Worm (Caenorhabditis elegans): Measurements from ENCODE around the gene nifk-1.

Gene nifk-1

ce11 chrIII:4734056-4734455 is 40.9 kb upstream of the nifk-1 start, which contains the start of gene F17C8.9:
F17C8.9 (plus strand) TSS chrIII:4734356.
- TF ChIP-seq nhr-11 (tag; optimal IDR thresholded peaks at IDR 0.05) (no peak), fkh-6 (tag; optimal IDR thresholded peaks at IDR 0.05) (no peak), npax-4 (tag; optimal IDR thresholded peaks at IDR 0.05) (no peak), C08G9.2 (tag; optimal IDR thresholded peaks at IDR 0.05) (no peak), K09A11.1 (tag; optimal IDR thresholded peaks at IDR 0.05; ENCODE audit: insufficient read depth) (no peak), ceh-45 (GFP tag; IDR thresholded peaks at IDR 0.05) (no peak), odd-2 (tag; optimal IDR thresholded peaks at IDR 0.05) (no peak), unc-3 (GFP tag; conservative IDR thresholded peaks at IDR 0.05) (no peak), unc-3 (tag; optimal IDR thresholded peaks at IDR 0.05) (no peak), ama-1 (optimal IDR thresholded peaks at IDR 0.05) (no peak), sox-4 (tag; optimal IDR thresholded peaks at IDR 0.05) (no peak), unc-42 (tag; optimal IDR thresholded peaks at IDR 0.05) (no peak), rnt-1 (tag; optimal IDR thresholded peaks at IDR 0.05) (no peak), hlh-15 (tag; optimal IDR thresholded peaks at IDR 0.05) (no peak)

ce11 chrIII:4731295-4731988 is 38.3 kb upstream of the nifk-1 start, which contains the start of gene F17C8.3:
F17C8.3 (plus strand) TSS chrIII:4731938.
- TF ChIP-seq ceh-18 (tag; optimal IDR thresholded peaks at IDR 0.05): peak; percentile 69
- TF ChIP-seq pax-1 (tag; optimal IDR thresholded peaks at IDR 0.05): no peak

ce11 chrIII:4723922-4724321 is 30.8 kb upstream of the nifk-1 start:
- TF ChIP-seq unc-42 (tag; optimal IDR thresholded peaks at IDR 0.05) (peak; percentile 17), K09A11.1 (tag; optimal IDR thresholded peaks at IDR 0.05; ENCODE audit: insufficient read depth) (no peak), ceh-18 (tag; optimal IDR thresholded peaks at IDR 0.05) (peak; percentile 14)

ce11 chrIII:4721750-4722149 is 28.6 kb upstream of the nifk-1 start, which contains the start of gene acy-1:
acy-1 (plus strand) TSS chrIII:4722095.
- TF ChIP-seq pat-9 (tag; optimal IDR thresholded peaks at IDR 0.05): no peak
- TF ChIP-seq unc-3 (GFP tag; conservative IDR thresholded peaks at IDR 0.05): peak; percentile 57; the same call in 1 of the 2 replicates
- peak; percentile 91 for TF ChIP-seq unc-3 (tag; optimal IDR thresholded peaks at IDR 0.05)
- TF ChIP-seq ahr-1 (tag; optimal IDR thresholded peaks at IDR 0.05): no peak
- TF ChIP-seq syd-9 (tag; optimal IDR thresholded peaks at IDR 0.05): peak; percentile 1
- peak; percentile 80 for TF ChIP-seq unc-42 (tag; optimal IDR thresholded peaks at IDR 0.05)
- TF ChIP-seq Y22D7AL.16 (tag; optimal IDR thresholded peaks at IDR 0.05): no peak
- TF ChIP-seq C38D4.7 (GFP tag; optimal IDR thresholded peaks at IDR 0.05): no peak
- peak; percentile 50 for TF ChIP-seq ets-4 (tag; optimal IDR thresholded peaks at IDR 0.05)
- no peak for TF ChIP-seq odd-2 (tag; optimal IDR thresholded peaks at IDR 0.05)
- peak; percentile 89 for TF ChIP-seq ceh-18 (tag; optimal IDR thresholded peaks at IDR 0.05)
- TF ChIP-seq rnt-1 (tag; optimal IDR thresholded peaks at IDR 0.05): peak; percentile 67
- no peak for TF ChIP-seq ceh-6 (GFP tag; optimal IDR thresholded peaks at IDR 0.05)
- TF ChIP-seq npax-4 (tag; optimal IDR thresholded peaks at IDR 0.05): no peak
- TF ChIP-seq tbx-2 (tag; optimal IDR thresholded peaks at IDR 0.05): peak; percentile 79
- no peak for TF ChIP-seq K02D7.2 (tag; optimal IDR thresholded peaks at IDR 0.05)
- TF ChIP-seq eyg-1 (tag; optimal IDR thresholded peaks at IDR 0.05): peak; percentile 0
- no peak for TF ChIP-seq K09A11.1 (tag; optimal IDR thresholded peaks at IDR 0.05; ENCODE audit: insufficient read depth)
- peak; percentile 90 for TF ChIP-seq nfya-1 (tag; optimal IDR thresholded peaks at IDR 0.05)
- TF ChIP-seq nhr-232 (tag; optimal IDR thresholded peaks at IDR 0.05): no peak
- no peak for TF ChIP-seq ztf-16 (tag; optimal IDR thresholded peaks at IDR 0.05)
- no peak for TF ChIP-seq tbx-7 (tag; optimal IDR thresholded peaks at IDR 0.05)
- TF ChIP-seq lin-11 (tag; optimal IDR thresholded peaks at IDR 0.05): no peak
- TF ChIP-seq hlh-30 (tag; optimal IDR thresholded peaks at IDR 0.05; ENCODE audit: insufficient read depth): peak; percentile 38
- no peak for TF ChIP-seq ttx-3 (tag; optimal IDR thresholded peaks at IDR 0.05)
- peak; percentile 65 for TF ChIP-seq C08G9.2 (tag; optimal IDR thresholded peaks at IDR 0.05)
- peak; percentile 77 for TF ChIP-seq ceh-14 (tag; optimal IDR thresholded peaks at IDR 0.05)
- no peak for TF ChIP-seq ceh-24 (tag; optimal IDR thresholded peaks at IDR 0.05)
- TF ChIP-seq ceh-31 (tag; optimal IDR thresholded peaks at IDR 0.05): peak; percentile 84
- TF ChIP-seq madf-2 (tag; optimal IDR thresholded peaks at IDR 0.05): no peak
- TF ChIP-seq unc-86 (tag; optimal IDR thresholded peaks at IDR 0.05): no peak
- TF ChIP-seq pag-3 (tag; optimal IDR thresholded peaks at IDR 0.05; ENCODE audit: borderline replicate concordance): no peak
- TF ChIP-seq sox-4 (tag; optimal IDR thresholded peaks at IDR 0.05): peak; percentile 25
- TF ChIP-seq lim-6 (tag; optimal IDR thresholded peaks at IDR 0.05): no peak
- no peak for TF ChIP-seq elt-4 (tag; optimal IDR thresholded peaks at IDR 0.05)
- peak; percentile 90 for TF ChIP-seq unc-55 (GFP tag; optimal IDR thresholded peaks at IDR 0.05)
- TF ChIP-seq ceh-2 (tag; optimal IDR thresholded peaks at IDR 0.05): peak; percentile 38
- no peak for TF ChIP-seq T23F11.4 (GFP tag; optimal IDR thresholded peaks at IDR 0.05)
